Fruit fly (Drosophila melanogaster): ENCODE measurements around the gene Sec15.

DNA sequence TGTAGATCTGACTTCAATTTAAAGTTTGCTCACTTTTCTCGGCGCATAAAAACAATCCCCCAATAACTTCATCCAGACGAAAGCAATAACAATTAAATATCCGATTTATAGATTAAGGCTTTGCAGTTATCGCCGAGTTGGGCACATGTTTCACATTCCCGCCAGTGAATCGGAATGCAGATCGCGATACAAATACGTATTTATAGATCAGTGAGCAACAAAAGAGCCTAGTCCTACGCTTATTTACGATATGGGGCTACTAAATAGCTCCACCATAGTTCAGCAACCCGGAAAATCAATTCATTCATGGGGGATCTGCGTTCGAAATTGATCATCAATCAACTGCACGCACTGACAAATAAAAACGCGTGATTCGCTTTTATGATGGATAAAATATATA, 15.7 kb downstream of the Sec15 start:
- TF ChIP-seq psq (GFP tag; optimal IDR thresholded peaks at IDR 0.05), result no peak
- TF ChIP-seq lola (GFP tag; optimal IDR thresholded peaks at IDR 0.05), result no peak
- no peak for TF ChIP-seq dmrt93B (GFP tag; optimal IDR thresholded peaks at IDR 0.05)
- TF ChIP-seq HLH106 (tag; optimal IDR thresholded peaks at IDR 0.05), result no peak

All from whole organism, wandering third instar larva.